Fruit fly (Drosophila melanogaster) whole organism: ENCODE results near the gene Sxl.

Experiments
- CG8478 ChIP-seq: fragments of >200 bp; optimal IDR thresholded peaks from 2 replicates; lab custom pipeline; 2018; ENCODE audit warnings: inconsistent platforms
- EcR ChIP-seq, 2 experiments: fragments of >200 bp; optimal IDR thresholded peaks; 2 replicates each; lab custom pipeline; 2017; ENCODE audit warnings: missing biosample characterization in 2 of 2, missing genetic modification characterization in 2 of 2, missing genetic modification reagents in 2 of 2
- pan ChIP-seq: fragments of >200 bp; optimal IDR thresholded peaks from 2 replicates; lab custom pipeline; 2017

dm6 chrX:7097859-7098303 is at the start of gene Sxl:
- TF ChIP-seq CG8478, result no peak
- TF ChIP-seq EcR (GFP tag; optimal IDR thresholded peaks at IDR 0.05; lab: Kevin White, UChicago), result no peak
- TF ChIP-seq pan, result no peak
